Worm (Caenorhabditis elegans): ENCODE measurements around the gene ooc-5.

DNA sequence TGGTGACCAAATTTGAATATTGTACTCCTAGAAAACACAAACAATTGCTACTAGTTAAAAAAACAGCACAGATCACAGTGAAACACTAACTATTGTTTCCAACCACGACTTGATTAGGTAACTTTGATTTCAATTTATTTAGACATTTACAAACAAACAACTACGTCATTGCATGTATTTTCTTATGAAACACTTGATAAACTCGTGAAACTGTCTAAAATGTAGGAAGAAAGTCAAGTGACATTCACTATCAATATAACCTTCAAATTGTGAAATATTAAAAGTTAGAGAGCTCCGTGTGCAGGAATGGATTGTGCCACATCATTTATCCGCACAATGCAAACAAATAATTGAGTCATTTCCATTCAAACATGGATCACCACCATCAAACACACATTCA, 2.7 kb upstream of the ooc-5 start:
- no peak for TF ChIP-seq pha-4 (tag; optimal IDR thresholded peaks at IDR 0.05)
- no peak for TF ChIP-seq nhr-12 (tag; optimal IDR thresholded peaks at IDR 0.05)
- TF ChIP-seq snpc-4 (tag; optimal IDR thresholded peaks at IDR 0.05), result no peak
- TF ChIP-seq lsy-2 (tag; optimal IDR thresholded peaks at IDR 0.05), result no peak
- TF ChIP-seq ceh-43 (GFP tag; optimal IDR thresholded peaks at IDR 0.05), result no peak
- no peak for TF ChIP-seq nhr-237 (tag; optimal IDR thresholded peaks at IDR 0.05)
- TF ChIP-seq blmp-1 (tag; optimal IDR thresholded peaks at IDR 0.05), result no peak
- TF ChIP-seq unc-62 (GFP tag; optimal IDR thresholded peaks at IDR 0.05), result no peak
- no peak for TF ChIP-seq tbx-8 (GFP tag; optimal IDR thresholded peaks at IDR 0.05)
- no peak for TF ChIP-seq bed-3 (GFP tag; optimal IDR thresholded peaks at IDR 0.05)
- TF ChIP-seq mep-1 (tag; optimal IDR thresholded peaks at IDR 0.05), result no peak
- TF ChIP-seq sem-2 (GFP tag; optimal IDR thresholded peaks at IDR 0.05), result no peak
- TF ChIP-seq mab-5 (tag; optimal IDR thresholded peaks at IDR 0.05), result no peak

Data from whole organism, mixed stage, embryonic.